Fruit fly (Drosophila melanogaster): ENCODE results near the gene squ.

squ gene

DNA sequence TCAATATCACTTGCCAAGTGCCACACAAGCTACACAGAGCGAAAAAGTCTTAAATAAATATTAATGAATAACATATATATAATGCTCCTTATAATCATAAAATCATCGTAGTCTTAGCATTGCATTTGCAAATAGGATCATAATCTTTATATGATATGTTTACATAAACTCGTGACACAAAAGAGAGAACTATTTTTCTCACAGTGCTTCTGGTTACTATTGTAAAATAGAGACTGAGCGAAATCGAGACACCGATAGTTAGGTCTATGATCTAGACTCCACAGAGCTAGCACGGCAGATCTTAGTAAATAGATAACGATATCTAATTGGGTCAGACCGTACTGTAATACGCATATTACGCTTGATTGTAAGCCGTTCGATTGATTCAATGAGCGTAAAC, 29.8 kb downstream of the squ start (continued):
- no peak for TF ChIP-seq Poxn (GFP tag; IDR thresholded peaks at IDR 0.05)
- TF ChIP-seq CG5953 (GFP tag; IDR thresholded peaks at IDR 0.05): peak; percentile 80
- peak; percentile 48; the same call in 1 of the 2 replicates for TF ChIP-seq al (GFP tag; IDR thresholded peaks at IDR 0.05)
- no peak for TF ChIP-seq stc (GFP tag; IDR thresholded peaks at IDR 0.05)
- peak; percentile 64 for TF ChIP-seq Hr3 (GFP tag; optimal IDR thresholded peaks at IDR 0.05)
- TF ChIP-seq CG8359 (GFP tag; optimal IDR thresholded peaks at IDR 0.05; ENCODE audit: borderline replicate concordance): no peak
- TF ChIP-seq CG17568 (GFP tag; optimal IDR thresholded peaks at IDR 0.05): peak; percentile 62
- peak; percentile 88 for TF ChIP-seq CG14014 (GFP tag; IDR thresholded peaks at IDR 0.05)
- TF ChIP-seq CG31224 (GFP tag; IDR thresholded peaks at IDR 0.05): no peak
- TF ChIP-seq Abd-B (GFP tag; optimal IDR thresholded peaks at IDR 0.05): peak; percentile 65
- peak; percentile 16 for TF ChIP-seq HLH54F (GFP tag; optimal IDR thresholded peaks at IDR 0.05)
- peak; percentile 69 for TF ChIP-seq onecut (GFP tag; IDR thresholded peaks at IDR 0.05)
- no peak for TF ChIP-seq pita (GFP tag; optimal IDR thresholded peaks at IDR 0.05)
- TF ChIP-seq Vsx1 (GFP tag; optimal IDR thresholded peaks at IDR 0.05): peak; percentile 46
- TF ChIP-seq Rfx (GFP tag; IDR thresholded peaks at IDR 0.05): peak; percentile 83
- TF ChIP-seq CG3995 (GFP tag; optimal IDR thresholded peaks at IDR 0.05): no peak
- peak; percentile 68 for TF ChIP-seq CG3407 (GFP tag; optimal IDR thresholded peaks at IDR 0.05)
- peak in 1 of 2 experiments; percentile 84 for TF ChIP-seq eve (GFP tag; optimal IDR thresholded peaks at IDR 0.05)
- no peak for TF ChIP-seq CG10565 (GFP tag; optimal IDR thresholded peaks at IDR 0.05)
- no peak for TF ChIP-seq lov (optimal IDR thresholded peaks at IDR 0.05)
- no peak for TF ChIP-seq lov (GFP tag; IDR thresholded peaks at IDR 0.05)
- TF ChIP-seq CG11504 (tag; optimal IDR thresholded peaks at IDR 0.05): peak; percentile 91
- no peak for TF ChIP-seq CG3163 (GFP tag; optimal IDR thresholded peaks at IDR 0.05)
- no peak for TF ChIP-seq CG15514 (GFP tag; optimal IDR thresholded peaks at IDR 0.05)
- no peak for TF ChIP-seq ro (GFP tag; IDR thresholded peaks at IDR 0.05)
- peak; percentile 65 for TF ChIP-seq Dek (tag; optimal IDR thresholded peaks at IDR 0.05)
- TF ChIP-seq corto (GFP tag; optimal IDR thresholded peaks at IDR 0.05): no peak
- TF ChIP-seq gem (tag; optimal IDR thresholded peaks at IDR 0.05): peak; percentile 89
- TF ChIP-seq CG10267 (tag; optimal IDR thresholded peaks at IDR 0.05): peak; percentile 22
- TF ChIP-seq CG10366 (GFP tag; IDR thresholded peaks at IDR 0.05): peak; percentile 83
- peak; percentile 91 for TF ChIP-seq ci (GFP tag; IDR thresholded peaks at IDR 0.05)
- TF ChIP-seq zfh1 (GFP tag; IDR thresholded peaks at IDR 0.05): peak; percentile 80
- TF ChIP-seq CG11695 (GFP tag; IDR thresholded peaks at IDR 0.05): peak; percentile 53; the same call in 2 of the 3 replicates
- 0 out of 3 replicates have a peak, but pooled peaks have one; percentile 54 for TF ChIP-seq CG2889 (GFP tag; IDR thresholded peaks at IDR 0.05)
- TF ChIP-seq CHES-1-like (GFP tag; optimal IDR thresholded peaks at IDR 0.05): peak; percentile 5
- no peak for TF ChIP-seq bcd (GFP tag; optimal IDR thresholded peaks at IDR 0.05)
- peak; percentile 22 for TF ChIP-seq odd (GFP tag; optimal IDR thresholded peaks at IDR 0.05)
- TF ChIP-seq dmrt11E (tag; optimal IDR thresholded peaks at IDR 0.05): peak; percentile 58
- TF ChIP-seq CG3847 (GFP tag; IDR thresholded peaks at IDR 0.05): peak; percentile 69
- no peak for TF ChIP-seq Lhr (GFP tag; optimal IDR thresholded peaks at IDR 0.05)
- TF ChIP-seq Mes4 (GFP tag; optimal IDR thresholded peaks at IDR 0.05): no peak
- TF ChIP-seq CG11247 (GFP tag; IDR thresholded peaks at IDR 0.05): peak; percentile 64
- TF ChIP-seq dpn (GFP tag; optimal IDR thresholded peaks at IDR 0.05): peak in 1 of 2 experiments; percentile 69
- peak; percentile 61 for TF ChIP-seq CG10209 (GFP tag; optimal IDR thresholded peaks at IDR 0.05)
- TF ChIP-seq Dref (GFP tag; IDR thresholded peaks at IDR 0.05): no peak
- peak; percentile 73 for TF ChIP-seq Xbp1 (GFP tag; optimal IDR thresholded peaks at IDR 0.05)
- peak; percentile 13 for TF ChIP-seq zf30C (GFP tag; optimal IDR thresholded peaks at IDR 0.05)
- TF ChIP-seq CG12942 (GFP tag; optimal IDR thresholded peaks at IDR 0.05): peak; percentile 44
- peak; percentile 60 for TF ChIP-seq Ravus (GFP tag; IDR thresholded peaks at IDR 0.05)
- TF ChIP-seq CG33557 (GFP tag; optimal IDR thresholded peaks at IDR 0.05): no peak
- TF ChIP-seq pum (GFP tag; optimal IDR thresholded peaks at IDR 0.05): peak; percentile 4
- peak; percentile 66 for TF ChIP-seq oc (tag; optimal IDR thresholded peaks at IDR 0.05)

Data from whole organism, embryonic.